Worm (Caenorhabditis elegans) whole organism, mixed stage, embryonic: ENCODE measurements around the gene clc-31.

Experiments used
- M03D4.4 ChIP-seq: sonication (generic microtip); optimal IDR thresholded peaks from 2 replicates; lab custom pipeline; 2017; ENCODE audit warnings: mild to moderate bottlenecking, missing genetic modification characterization, missing compliant biosample characterization
- bed-3 ChIP-seq: fragments of 200-800 bp; sonication (Bioruptor generic); optimal IDR thresholded peaks from 3 replicates; lab custom pipeline; 2018; ENCODE audit warnings: mild to moderate bottlenecking, missing genetic modification characterization, moderate library complexity, missing compliant biosample characterization
- blmp-1 ChIP-seq: fragments of 150-350 bp; optimal IDR thresholded peaks from 2 replicates; lab custom pipeline; 2014; ENCODE audit warnings: missing biosample characterization, missing genetic modification characterization
- ceh-39 ChIP-seq: fragments of 150-350 bp; optimal IDR thresholded peaks from 2 replicates; lab custom pipeline; 2014; ENCODE audit warnings: missing biosample characterization, missing genetic modification characterization
- ceh-43 ChIP-seq: fragments of 200-800 bp; sonication (Bioruptor generic); optimal IDR thresholded peaks from 2 replicates; lab custom pipeline; 2018; ENCODE audit warnings: mild to moderate bottlenecking, missing genetic modification characterization, moderate library complexity, missing compliant biosample characterization
- ceh-83 ChIP-seq: fragments of 200-800 bp; sonication (Bioruptor generic); optimal IDR thresholded peaks from 2 replicates; lab custom pipeline; 2018; ENCODE audit warnings: mild to moderate bottlenecking, missing genetic modification characterization, missing compliant biosample characterization
- ces-1 ChIP-seq: fragments of 150-350 bp; optimal IDR thresholded peaks from 2 replicates; lab custom pipeline; 2014; ENCODE audit warnings: missing biosample characterization, missing genetic modification reagents, missing genetic modification characterization
- cnd-1 ChIP-seq: fragments of 200-800 bp; sonication (Bioruptor generic); optimal IDR thresholded peaks from 2 replicates; lab custom pipeline; 2018; ENCODE audit warnings: mild to moderate bottlenecking, missing genetic modification characterization, missing compliant biosample characterization
- drap-1 ChIP-seq: fragments of 200-800 bp; sonication (Bioruptor generic); optimal IDR thresholded peaks from 3 replicates; lab custom pipeline; 2018; ENCODE audit warnings: mild to moderate bottlenecking, missing genetic modification characterization, missing compliant biosample characterization
- elt-1 ChIP-seq: sonication (generic microtip); optimal IDR thresholded peaks from 2 replicates; lab custom pipeline; 2017; ENCODE audit warnings: missing genetic modification characterization, mild to moderate bottlenecking, missing compliant biosample characterization, antibody characterized with exemption, moderate library complexity, borderline replicate concordance; ENCODE audit not compliant: insufficient read depth
- elt-3 ChIP-seq: fragments of 150-350 bp; optimal IDR thresholded peaks from 2 replicates; lab custom pipeline; 2014; ENCODE audit warnings: missing biosample characterization, missing genetic modification characterization
- ham-2 ChIP-seq: fragments of 200-800 bp; sonication (Bioruptor generic); optimal IDR thresholded peaks from 2 replicates; lab custom pipeline; 2018; ENCODE audit warnings: mild to moderate bottlenecking, missing genetic modification characterization, missing compliant biosample characterization
- hlh-1 ChIP-seq: fragments of 150-350 bp; optimal IDR thresholded peaks from 2 replicates; lab custom pipeline; 2014; ENCODE audit warnings: missing biosample characterization, missing genetic modification reagents, missing genetic modification characterization
- lin-13 ChIP-seq: fragments of 150-350 bp; optimal IDR thresholded peaks from 2 replicates; lab custom pipeline; 2014; ENCODE audit warnings: missing biosample characterization, missing genetic modification characterization
- lin-32 ChIP-seq: fragments of 200-800 bp; sonication (Bioruptor generic); optimal IDR thresholded peaks from 2 replicates; lab custom pipeline; 2018; ENCODE audit warnings: mild to moderate bottlenecking, missing genetic modification characterization, missing compliant biosample characterization
- lsy-2 ChIP-seq: fragments of 150-350 bp; optimal IDR thresholded peaks from 2 replicates; lab custom pipeline; 2014; ENCODE audit warnings: missing biosample characterization, missing genetic modification characterization
- mab-5 ChIP-seq: fragments of 150-350 bp; optimal IDR thresholded peaks from 2 replicates; lab custom pipeline; 2014; ENCODE audit warnings: missing biosample characterization, missing genetic modification characterization
- mep-1 ChIP-seq: fragments of 150-350 bp; optimal IDR thresholded peaks from 2 replicates; lab custom pipeline; 2017; ENCODE audit warnings: missing biosample characterization, missing genetic modification reagents, missing genetic modification characterization, inconsistent platforms
- mls-2 ChIP-seq: sonication (generic microtip); optimal IDR thresholded peaks from 2 replicates; lab custom pipeline; 2016; ENCODE audit warnings: mild to moderate bottlenecking, missing genetic modification characterization, moderate library complexity, missing compliant biosample characterization
- nhr-2 ChIP-seq: fragments of 150-350 bp; optimal IDR thresholded peaks from 2 replicates; lab custom pipeline; 2014; ENCODE audit warnings: missing biosample characterization, missing genetic modification characterization
- nhr-237 ChIP-seq: fragments of 150-350 bp; optimal IDR thresholded peaks from 2 replicates; lab custom pipeline; 2014; ENCODE audit warnings: missing biosample characterization, missing genetic modification characterization
- nhr-28 ChIP-seq: fragments of 150-350 bp; optimal IDR thresholded peaks from 2 replicates; lab custom pipeline; 2014; ENCODE audit warnings: missing biosample characterization, missing genetic modification characterization
- nhr-76 ChIP-seq: sonication (generic microtip); optimal IDR thresholded peaks from 2 replicates; lab custom pipeline; 2017; ENCODE audit warnings: missing biosample characterization, missing genetic modification characterization
- sem-2 ChIP-seq: fragments of 200-800 bp; sonication (Bioruptor generic); optimal IDR thresholded peaks from 2 replicates; lab custom pipeline; 2018; ENCODE audit warnings: mild to moderate bottlenecking, missing genetic modification characterization, missing compliant biosample characterization
- snpc-4 ChIP-seq: fragments of 150-350 bp; optimal IDR thresholded peaks from 2 replicates; lab custom pipeline; 2014; ENCODE audit warnings: missing biosample characterization, missing genetic modification characterization
- sptf-1 ChIP-seq: sonication (generic microtip); optimal IDR thresholded peaks from 2 replicates; lab custom pipeline; 2017; ENCODE audit warnings: mild to moderate bottlenecking, missing genetic modification characterization, moderate library complexity, missing compliant biosample characterization
- tbx-8 ChIP-seq: fragments of 200-800 bp; sonication (Bioruptor generic); optimal IDR thresholded peaks from 2 replicates; lab custom pipeline; 2018; ENCODE audit warnings: mild to moderate bottlenecking, missing genetic modification characterization, moderate library complexity, missing compliant biosample characterization
- unc-120 ChIP-seq: sonication (generic microtip); optimal IDR thresholded peaks from 2 replicates; lab custom pipeline; 2017; ENCODE audit warnings: missing genetic modification characterization, missing compliant biosample characterization; ENCODE audit not compliant: poor library complexity, severe bottlenecking
- unc-39 ChIP-seq: fragments of 150-350 bp; optimal IDR thresholded peaks from 2 replicates; lab custom pipeline; 2014; ENCODE audit warnings: missing biosample characterization, missing genetic modification characterization
- unc-62 ChIP-seq: fragments of 150-350 bp; optimal IDR thresholded peaks from 2 replicates; lab custom pipeline; 2014; ENCODE audit warnings: missing biosample characterization, missing genetic modification reagents, missing genetic modification characterization

clc-31 gene

ce11 chrII:320783-321182 lies 19.5 kb upstream of the clc-31 start:
- TF ChIP-seq blmp-1 (tag; lab: Kevin White, UChicago) (no peak), drap-1 (no peak), nhr-237 (tag; lab: Kevin White, UChicago) (no peak), unc-62 (no peak), nhr-76 (tag; lab: Kevin White, UChicago) (no peak), lsy-2 (tag; lab: Kevin White, UChicago) (no peak)
- TF ChIP-seq, all 35 proteins: peak for 0

DNA sequence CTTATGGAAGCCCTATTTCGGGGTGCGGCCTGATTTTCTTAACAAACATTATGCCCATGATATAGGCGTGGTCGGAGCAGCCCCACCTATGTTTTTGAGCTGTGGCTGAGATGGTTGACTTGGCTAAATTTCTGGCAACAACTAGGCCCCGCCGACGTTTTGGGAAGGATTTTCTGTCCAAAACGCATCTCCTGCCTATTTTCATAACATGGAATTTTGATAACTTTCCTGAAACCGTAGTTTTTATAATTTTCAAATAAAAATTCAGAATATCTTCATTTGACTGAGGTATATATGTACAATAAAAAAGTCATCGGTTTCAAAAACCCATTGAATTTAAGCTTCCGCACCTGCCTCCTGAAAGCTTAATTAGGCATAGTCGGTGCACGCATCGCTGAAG lies 19.1 kb upstream of the clc-31 start:
- TF ChIP-seq unc-62 (no peak), nhr-2 (tag; lab: Kevin White, UChicago) (no peak)

ce11 chrII:323048-323776 lies 17.1 kb upstream of the clc-31 start, which contains the start of gene K01A2.10:
Gene K01A2.10, minus strand, starts transcription at chrII:323098.
- TF ChIP-seq sptf-1, result peak; percentile 15
- TF ChIP-seq lsy-2 (tag; lab: Kevin White, UChicago), result no peak
- TF ChIP-seq M03D4.4 (tag; lab: Kevin White, UChicago), result no peak
- no peak for TF ChIP-seq ham-2 (GFP tag; lab: Kevin White, UChicago)
- no peak for TF ChIP-seq ceh-83
- TF ChIP-seq snpc-4 (tag; lab: Kevin White, UChicago), result no peak
- TF ChIP-seq nhr-28 (tag; lab: Kevin White, UChicago), result no peak
- TF ChIP-seq ceh-39 (tag; lab: Kevin White, UChicago), result no peak
- TF ChIP-seq unc-39 (tag; lab: Kevin White, UChicago), result no peak
- no peak for TF ChIP-seq lin-13
- TF ChIP-seq elt-3 (tag; lab: Kevin White, UChicago), result no peak
- no peak for TF ChIP-seq elt-1 (tag; lab: Kevin White, UChicago)
- TF ChIP-seq tbx-8 (GFP tag; lab: Kevin White, UChicago), result no peak
- peak; percentile 1 for TF ChIP-seq mep-1 (tag; lab: Kevin White, UChicago)
- no peak for TF ChIP-seq ceh-43 (GFP tag; lab: Kevin White, UChicago)
- TF ChIP-seq mls-2 (tag; lab: Kevin White, UChicago), result no peak
- TF ChIP-seq hlh-1 (tag; lab: Kevin White, UChicago), result peak; percentile 26

DNA sequence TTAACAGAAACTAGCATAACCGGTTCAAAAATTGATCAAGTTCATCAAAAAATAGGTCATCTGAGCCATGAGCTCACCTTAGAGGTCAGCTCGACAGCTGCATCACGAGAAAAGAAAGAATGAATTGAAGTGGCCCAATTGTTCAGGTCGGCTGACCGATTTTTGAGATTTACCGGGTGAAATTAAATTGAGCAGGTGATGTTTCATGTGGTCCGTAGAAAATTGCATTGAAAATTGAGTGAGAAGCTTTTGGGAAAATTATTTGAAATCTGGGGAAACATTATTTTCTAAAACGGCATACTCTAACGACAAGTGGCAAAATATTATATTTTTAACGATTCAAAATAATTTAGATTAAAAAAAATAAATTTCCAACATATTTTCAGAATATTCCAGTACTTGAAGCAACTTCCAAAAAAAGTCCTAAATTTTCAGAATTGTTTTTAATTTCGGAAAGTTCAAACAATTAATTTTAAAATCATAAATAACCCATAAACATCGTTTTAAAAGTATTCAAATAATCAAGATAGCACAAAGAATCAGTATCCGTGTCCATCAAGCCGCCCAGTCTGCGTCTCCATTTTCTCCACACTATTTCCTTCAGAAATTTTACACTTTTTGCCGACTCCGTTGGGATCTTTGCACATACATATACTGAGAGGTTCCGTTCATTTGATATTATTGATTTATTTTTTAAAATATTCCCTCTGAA lies 14.5 kb upstream of the clc-31 start, which contains the start of gene sgcb-1:
Gene sgcb-1, plus strand, starts transcription at position 662 of the 712 bp plus-strand sequence.
- TF ChIP-seq nhr-28 (tag; lab: Kevin White, UChicago) (no peak), sem-2 (GFP tag; lab: Kevin White, UChicago) (no peak), snpc-4 (tag; lab: Kevin White, UChicago) (no peak), unc-39 (tag; lab: Kevin White, UChicago) (no peak), nhr-2 (tag; lab: Kevin White, UChicago) (no peak), cnd-1 (tag; lab: Kevin White, UChicago) (no peak), sptf-1 (no peak), tbx-8 (GFP tag; lab: Kevin White, UChicago) (no peak), elt-1 (tag; lab: Kevin White, UChicago) (no peak), unc-120 (tag; lab: Kevin White, UChicago) (no peak), bed-3 (GFP tag; lab: Kevin White, UChicago) (no peak), mab-5 (tag; lab: Kevin White, UChicago) (no peak), lin-32 (GFP tag; lab: Kevin White, UChicago) (no peak)

DNA sequence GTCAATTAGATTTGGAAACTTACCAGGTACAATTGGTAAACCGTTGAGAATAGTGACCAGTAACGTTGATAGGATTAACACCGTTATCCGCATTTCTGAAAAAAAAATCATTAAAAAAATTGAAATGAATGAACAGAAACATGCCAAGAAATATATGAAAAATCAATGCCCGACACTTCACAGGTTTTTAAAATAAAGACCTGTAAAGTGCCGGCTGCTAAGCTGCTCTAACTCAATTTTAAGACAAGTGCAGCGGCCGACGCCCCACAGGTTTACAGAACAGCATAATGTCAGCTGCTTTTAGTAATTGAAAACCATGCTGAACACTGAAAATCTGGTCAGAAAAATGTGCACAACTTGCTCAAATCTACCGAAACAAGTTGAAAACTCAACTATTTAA lies 7.9 kb upstream of the clc-31 start, which contains the start of gene cbn-1:
Gene cbn-1, minus strand, starts transcription at position 101 of the 400 bp plus-strand sequence.
- TF ChIP-seq blmp-1 (tag; lab: Kevin White, UChicago) (no peak), ces-1 (no peak)
